Worm (Caenorhabditis elegans) whole organism, early embryonic: ENCODE results near the gene fat-1.

Experiments
- B0310.2 ChIP-seq: sonication (generic microtip); optimal IDR thresholded peaks from 2 replicates; lab custom pipeline; 2016; ENCODE audit warnings: mild to moderate bottlenecking, missing genetic modification characterization, missing compliant biosample characterization
- F13C5.2 ChIP-seq: sonication (generic microtip); optimal IDR thresholded peaks from 2 replicates; lab custom pipeline; 2017; ENCODE audit warnings: mild to moderate bottlenecking, missing genetic modification characterization, inconsistent platforms, missing compliant biosample characterization
- aly-1 ChIP-seq: sonication (generic microtip); optimal IDR thresholded peaks from 2 replicates; lab custom pipeline; 2016; ENCODE audit warnings: missing genetic modification characterization, missing compliant biosample characterization
- ama-1 ChIP-seq: fragments of 150-350 bp; optimal IDR thresholded peaks from 2 replicates; lab custom pipeline; 2014
- ceh-13 ChIP-seq: fragments of 200-800 bp; sonication (Bioruptor generic); optimal IDR thresholded peaks from 2 replicates; lab custom pipeline; 2018; ENCODE audit warnings: mild to moderate bottlenecking, missing genetic modification characterization, missing compliant biosample characterization
- ceh-36 ChIP-seq: sonication (generic microtip); optimal IDR thresholded peaks from 2 replicates; lab custom pipeline; 2016; ENCODE audit warnings: missing genetic modification characterization, inconsistent platforms, missing compliant biosample characterization
- ets-7 ChIP-seq: sonication (generic microtip); optimal IDR thresholded peaks from 2 replicates; lab custom pipeline; 2016; ENCODE audit warnings: missing genotype, missing genetic modification characterization, missing compliant biosample characterization
- flt-1 ChIP-seq: fragments of 200-800 bp; sonication (Bioruptor generic); IDR thresholded peaks from 2 replicates; pipeline ENCODE4 v1.3.6; 2022; ENCODE audit warnings: missing genetic modification characterization, missing compliant biosample characterization
- hmbx-1 ChIP-seq: sonication (generic microtip); optimal IDR thresholded peaks from 2 replicates; lab custom pipeline; 2016; ENCODE audit warnings: mild to moderate bottlenecking, missing genetic modification characterization, missing compliant biosample characterization
- hmg-4 ChIP-seq: fragments of 200-800 bp; sonication (Bioruptor generic); optimal IDR thresholded peaks from 2 replicates; lab custom pipeline; 2018; ENCODE audit warnings: mild to moderate bottlenecking, missing genetic modification characterization, missing compliant biosample characterization
- hnd-1 ChIP-seq: sonication (generic microtip); optimal IDR thresholded peaks from 2 replicates; lab custom pipeline; 2016; ENCODE audit warnings: missing genetic modification characterization, missing compliant biosample characterization
- pes-1 ChIP-seq: fragments of 200-800 bp; sonication (Bioruptor generic); IDR thresholded peaks from 2 replicates; pipeline ENCODE4 v1.3.6; 2022; ENCODE audit warnings: missing genetic modification reagents, missing genetic modification characterization, missing compliant biosample characterization
- scrt-1 ChIP-seq: fragments of 200-800 bp; sonication (Bioruptor generic); IDR thresholded peaks from 2 replicates; pipeline ENCODE4 v1.3.6; 2022; ENCODE audit warnings: missing genetic modification characterization, missing compliant biosample characterization
- sea-1 ChIP-seq: fragments of 200-800 bp; sonication (Bioruptor generic); conservative IDR thresholded peaks from 2 replicates; pipeline ENCODE4 v1.3.6; 2022; ENCODE audit warnings: missing genetic modification characterization, missing compliant biosample characterization
- tbx-11 ChIP-seq: fragments of 200-800 bp; sonication (Bioruptor generic); IDR thresholded peaks from 2 replicates; pipeline ENCODE4 v1.3.6; 2022; ENCODE audit warnings: missing genetic modification characterization, missing compliant biosample characterization
- tbx-37 ChIP-seq: fragments of 200-800 bp; sonication (Bioruptor generic); conservative IDR thresholded peaks from 2 replicates; pipeline ENCODE4 v1.3.6; 2022; ENCODE audit warnings: missing genetic modification reagents, missing genetic modification characterization, missing compliant biosample characterization
- tra-4 ChIP-seq: sonication (generic microtip); optimal IDR thresholded peaks from 2 replicates; lab custom pipeline; 2017; ENCODE audit warnings: missing genetic modification characterization, missing compliant biosample characterization

fat-1 gene

ce11 chrIV:13300591-13300990 lies 14.9 kb upstream of the fat-1 start, which contains the start of gene csn-6:
Gene csn-6, plus strand, starts transcription at chrIV:13300824.
- TF ChIP-seq sea-1 (GFP tag; lab: Robert Waterston, UW) (no peak), ets-7 (tag; lab: Kevin White, UChicago) (no peak), hmbx-1 (tag; lab: Kevin White, UChicago) (no peak), flt-1 (GFP tag; lab: Robert Waterston, UW) (no peak), ama-1 (lab: Kevin White, UChicago) (no peak), F13C5.2 (tag; lab: Kevin White, UChicago) (no peak), B0310.2 (tag; lab: Kevin White, UChicago) (no peak), aly-1 (no peak), scrt-1 (GFP tag; lab: Robert Waterston, UW) (no peak), ceh-13 (GFP tag; lab: Kevin White, UChicago) (no peak), tra-4 (no peak)

- no peak for TF ChIP-seq tbx-11
- no peak for TF ChIP-seq flt-1 (GFP tag; lab: Robert Waterston, UW)
- no peak for TF ChIP-seq scrt-1 (GFP tag; lab: Robert Waterston, UW)
- no peak for TF ChIP-seq ama-1 (lab: Kevin White, UChicago)
- TF ChIP-seq F13C5.2 (tag; lab: Kevin White, UChicago), result no peak
- no peak for TF ChIP-seq pes-1
- no peak for TF ChIP-seq ceh-13 (GFP tag; lab: Kevin White, UChicago)
- no peak for TF ChIP-seq hmg-4 (GFP tag; lab: Kevin White, UChicago)
- TF ChIP-seq B0310.2 (tag; lab: Kevin White, UChicago), result no peak
- no peak for TF ChIP-seq sea-1 (GFP tag; lab: Robert Waterston, UW)
Observed at ce11 chrIV:13303442-13303841, 12.0 kb upstream of the fat-1 start, which contains the start of gene Y67H2A.7. Gene Y67H2A.7, plus strand, starts transcription at chrIV:13303742.

- TF ChIP-seq tbx-37 (no peak), tbx-11 (no peak), ceh-13 (GFP tag; lab: Kevin White, UChicago) (no peak), F13C5.2 (tag; lab: Kevin White, UChicago) (no peak), ets-7 (tag; lab: Kevin White, UChicago) (no peak), tra-4 (no peak), scrt-1 (GFP tag; lab: Robert Waterston, UW) (no peak), aly-1 (no peak), pes-1 (no peak), hnd-1 (tag; lab: Kevin White, UChicago) (no peak), B0310.2 (tag; lab: Kevin White, UChicago) (no peak), hmbx-1 (tag; lab: Kevin White, UChicago) (no peak), flt-1 (GFP tag; lab: Robert Waterston, UW) (no peak), ceh-36 (tag; lab: Kevin White, UChicago) (no peak), hmg-4 (GFP tag; lab: Kevin White, UChicago) (no peak), sea-1 (GFP tag; lab: Robert Waterston, UW) (no peak), ama-1 (lab: Kevin White, UChicago) (no peak)
Observed at ce11 chrIV:13304786-13305185, 10.7 kb upstream of the fat-1 start.

ce11 chrIV:13309636-13310035 lies 5.8 kb upstream of the fat-1 start:
- no peak for TF ChIP-seq B0310.2 (tag; lab: Kevin White, UChicago)
- TF ChIP-seq flt-1 (GFP tag; lab: Robert Waterston, UW), result no peak
- TF ChIP-seq ceh-36 (tag; lab: Kevin White, UChicago), result no peak
- no peak for TF ChIP-seq tra-4
- TF ChIP-seq hnd-1 (tag; lab: Kevin White, UChicago), result no peak
- no peak for TF ChIP-seq hmbx-1 (tag; lab: Kevin White, UChicago)
- TF ChIP-seq aly-1, result no peak
- TF ChIP-seq tbx-37, result no peak
- no peak for TF ChIP-seq ama-1 (lab: Kevin White, UChicago)
- TF ChIP-seq F13C5.2 (tag; lab: Kevin White, UChicago), result no peak
- TF ChIP-seq hmg-4 (GFP tag; lab: Kevin White, UChicago), result no peak
- no peak for TF ChIP-seq scrt-1 (GFP tag; lab: Robert Waterston, UW)
- TF ChIP-seq pes-1, result no peak
- no peak for TF ChIP-seq ceh-13 (GFP tag; lab: Kevin White, UChicago)
- TF ChIP-seq sea-1 (GFP tag; lab: Robert Waterston, UW), result no peak
- no peak for TF ChIP-seq ets-7 (tag; lab: Kevin White, UChicago)
- no peak for TF ChIP-seq tbx-11

ce11 chrIV:13311331-13312034 lies 4.0 kb upstream of the fat-1 start:
- TF ChIP-seq ama-1 (lab: Kevin White, UChicago) (no peak), tbx-37 (no peak), ets-7 (tag; lab: Kevin White, UChicago) (no peak), sea-1 (GFP tag; lab: Robert Waterston, UW) (no peak), ceh-13 (GFP tag; lab: Kevin White, UChicago) (no peak), hmg-4 (GFP tag; lab: Kevin White, UChicago) (no peak), B0310.2 (tag; lab: Kevin White, UChicago) (no peak), F13C5.2 (tag; lab: Kevin White, UChicago) (no peak), tbx-11 (no peak), scrt-1 (GFP tag; lab: Robert Waterston, UW) (no peak), hnd-1 (tag; lab: Kevin White, UChicago) (no peak)

ce11 chrIV:13313156-13313555 lies 2.3 kb upstream of the fat-1 start:
- TF ChIP-seq F13C5.2 (tag; lab: Kevin White, UChicago) (no peak), sea-1 (GFP tag; lab: Robert Waterston, UW) (no peak), flt-1 (GFP tag; lab: Robert Waterston, UW) (no peak), pes-1 (no peak), hmbx-1 (tag; lab: Kevin White, UChicago) (no peak)

- TF ChIP-seq tbx-11, result no peak
Observed at ce11 chrIV:13314181-13314580, 1.3 kb upstream of the fat-1 start.
